Fruit fly (Drosophila melanogaster) whole organism, embryonic: Measurements from ENCODE around the gene CG5515.

ENCODE experiments used
- ATbp ChIP-seq: fragments of 200-800 bp; sonication (Bioruptor generic); optimal IDR thresholded peaks from 2 replicates; lab custom pipeline; 2017; ENCODE audit warnings: missing biosample characterization, mild to moderate bottlenecking, missing genetic modification characterization, missing genetic modification reagents
- Abd-B ChIP-seq: fragments of 200-800 bp; sonication (Bioruptor generic); optimal IDR thresholded peaks from 2 replicates; lab custom pipeline; 2018; ENCODE audit warnings: missing biosample characterization, mild to moderate bottlenecking, missing genetic modification characterization, moderate library complexity
- Antp ChIP-seq: fragments of 200-800 bp; sonication (Bioruptor generic); optimal IDR thresholded peaks from 3 replicates; lab custom pipeline; 2016; ENCODE audit warnings: missing biosample characterization, missing genetic modification characterization
- Atf6 ChIP-seq: fragments of 200-800 bp; sonication (Bioruptor generic); IDR thresholded peaks from 2 replicates; pipeline ENCODE4 v1.3.6; 2022; ENCODE audit warnings: missing biosample characterization, missing genetic modification characterization
- Bdp1 ChIP-seq: fragments of 200-800 bp; sonication (Bioruptor generic); optimal IDR thresholded peaks from 3 replicates; lab custom pipeline; 2016; ENCODE audit warnings: missing biosample characterization, missing genetic modification characterization
- CG11093 ChIP-seq: fragments of 200-800 bp; sonication (Bioruptor generic); IDR thresholded peaks from 3 replicates; pipeline ENCODE4 v1.3.6; 2022; ENCODE audit warnings: missing biosample characterization, missing genetic modification characterization
- CG12219 ChIP-seq: fragments of 200-800 bp; sonication (Bioruptor generic); optimal IDR thresholded peaks from 3 replicates; lab custom pipeline; 2018; ENCODE audit warnings: missing biosample characterization, mild to moderate bottlenecking, missing genetic modification characterization
- CG14860 ChIP-seq: fragments of 200-800 bp; sonication (Bioruptor generic); IDR thresholded peaks from 3 replicates; pipeline ENCODE4 v1.3.6; 2022; ENCODE audit warnings: missing biosample characterization, missing genetic modification characterization; ENCODE audit not compliant: partially characterized antibody
- CG16863 ChIP-seq: fragments of 200-800 bp; sonication (Bioruptor generic); optimal IDR thresholded peaks from 3 replicates; lab custom pipeline; 2016; ENCODE audit warnings: missing biosample characterization, missing genetic modification characterization
- CG17385 ChIP-seq: fragments of 200-800 bp; sonication (Bioruptor generic); optimal IDR thresholded peaks from 3 replicates; lab custom pipeline; 2018; ENCODE audit warnings: missing biosample characterization, mild to moderate bottlenecking, missing genetic modification characterization
- CG2875 ChIP-seq: fragments of 200-800 bp; sonication (Bioruptor generic); optimal IDR thresholded peaks from 2 replicates; lab custom pipeline; 2017; ENCODE audit warnings: missing biosample characterization, mild to moderate bottlenecking, missing genetic modification characterization, missing genetic modification reagents
- CG3065 ChIP-seq: fragments of 200-800 bp; sonication (Bioruptor generic); optimal IDR thresholded peaks from 2 replicates; lab custom pipeline; 2016; ENCODE audit warnings: missing biosample characterization, missing genetic modification characterization
- CG32532 ChIP-seq: fragments of 200-800 bp; sonication (Bioruptor generic); IDR thresholded peaks from 2 replicates; pipeline ENCODE4 v1.3.6; 2022; ENCODE audit warnings: missing biosample characterization, missing genetic modification characterization
- CG4424 ChIP-seq: fragments of 200-800 bp; sonication (Bioruptor generic); optimal IDR thresholded peaks from 3 replicates; lab custom pipeline; 2016; ENCODE audit warnings: missing biosample characterization, missing genetic modification characterization
- CG5180 ChIP-seq: fragments of 200-800 bp; sonication (Bioruptor generic); optimal IDR thresholded peaks from 3 replicates; lab custom pipeline; 2017; ENCODE audit warnings: missing biosample characterization, missing genetic modification characterization, mild to moderate bottlenecking, moderate library complexity, missing genetic modification reagents
- CG6854 ChIP-seq: fragments of 200-800 bp; sonication (Bioruptor generic); optimal IDR thresholded peaks from 3 replicates; lab custom pipeline; 2017; ENCODE audit warnings: missing biosample characterization, mild to moderate bottlenecking, missing genetic modification characterization
- CG8089 ChIP-seq: fragments of 200-800 bp; sonication (Bioruptor generic); optimal IDR thresholded peaks from 3 replicates; lab custom pipeline; 2016; ENCODE audit warnings: missing biosample characterization, missing genetic modification characterization
- CG9797 ChIP-seq: fragments of 200-800 bp; sonication (Bioruptor generic); optimal IDR thresholded peaks from 3 replicates; lab custom pipeline; 2018; ENCODE audit warnings: missing biosample characterization, mild to moderate bottlenecking, missing genetic modification characterization
- CG9876 ChIP-seq: fragments of 200-800 bp; sonication (Bioruptor generic); optimal IDR thresholded peaks from 2 replicates; lab custom pipeline; 2016; ENCODE audit warnings: missing biosample characterization, missing genetic modification characterization
- Chrac-16 ChIP-seq: fragments of 200-800 bp; sonication (Bioruptor generic); optimal IDR thresholded peaks from 3 replicates; lab custom pipeline; 2016; ENCODE audit warnings: missing biosample characterization, missing genetic modification characterization
- D ChIP-seq, 2 experiments: fragments of 200-800 bp in 1 of 2; fragments of >200 bp in 1 of 2; sonication (Bioruptor generic) in 1 of 2; optimal IDR thresholded peaks; 2 replicates in 1 of 2; 3 replicates in 1 of 2; lab custom pipeline; 2017; ENCODE audit warnings: mild to moderate bottlenecking in 1 of 2, missing biosample characterization in 1 of 2, missing genetic modification characterization in 1 of 2, missing genetic modification reagents in 1 of 2
- Dad ChIP-seq: fragments of 200-800 bp; sonication (Bioruptor generic); optimal IDR thresholded peaks from 3 replicates; lab custom pipeline; 2016; ENCODE audit warnings: missing biosample characterization, missing genetic modification characterization
- Dbx ChIP-seq: fragments of 200-800 bp; sonication (Bioruptor generic); IDR thresholded peaks from 3 replicates; pipeline ENCODE4 v1.3.6; 2022; ENCODE audit warnings: missing biosample characterization, missing genetic modification characterization
- Dip2 ChIP-seq: fragments of 200-800 bp; sonication (Bioruptor generic); IDR thresholded peaks from 2 replicates; pipeline ENCODE4 v1.3.6; 2022; ENCODE audit warnings: missing biosample characterization, missing genetic modification characterization
- HLH4C ChIP-seq: fragments of 200-800 bp; sonication (Bioruptor generic); IDR thresholded peaks from 3 replicates; pipeline ENCODE4 v1.3.6; 2022; ENCODE audit warnings: missing biosample characterization, missing genetic modification characterization; ENCODE audit not compliant: partially characterized antibody
- HLH54F ChIP-seq: fragments of 200-800 bp; sonication (Bioruptor generic); optimal IDR thresholded peaks from 3 replicates; lab custom pipeline; 2016; ENCODE audit warnings: missing biosample characterization, missing genetic modification characterization
- Hsf ChIP-seq: fragments of 200-800 bp; sonication (Bioruptor generic); optimal IDR thresholded peaks from 3 replicates; lab custom pipeline; 2016; ENCODE audit warnings: missing biosample characterization, missing genetic modification characterization
- Lim3 ChIP-seq: fragments of 200-800 bp; sonication (Bioruptor generic); IDR thresholded peaks from 2 replicates; pipeline ENCODE4 v1.3.6; 2022; ENCODE audit warnings: missing biosample characterization, missing genetic modification characterization
- Med ChIP-seq: fragments of 200-800 bp; sonication (Bioruptor generic); peaks from one replicate; lab custom pipeline; 2016; ENCODE audit warnings: missing biosample characterization, missing genetic modification characterization, mild to moderate bottlenecking, inconsistent platforms, moderate library complexity
- Mrtf ChIP-seq: fragments of 200-800 bp; sonication (Bioruptor generic); IDR thresholded peaks from 3 replicates; pipeline ENCODE4 v1.3.6; 2022; ENCODE audit warnings: missing biosample characterization, missing genetic modification characterization
- Oaz ChIP-seq: fragments of 200-800 bp; sonication (Bioruptor generic); IDR thresholded peaks from 2 replicates; pipeline ENCODE4 v1.3.6; 2022; ENCODE audit warnings: missing biosample characterization, missing genetic modification characterization
- Rx ChIP-seq: fragments of 200-800 bp; sonication (Bioruptor generic); IDR thresholded peaks from 2 replicates; pipeline ENCODE4 v1.3.6; 2022; ENCODE audit warnings: missing biosample characterization, missing genetic modification characterization
- Sin3A ChIP-seq: fragments of >200 bp; optimal IDR thresholded peaks from 2 replicates; lab custom pipeline; 2018
- ab ChIP-seq: fragments of 200-800 bp; sonication (Bioruptor generic); optimal IDR thresholded peaks from 2 replicates; lab custom pipeline; 2016; ENCODE audit warnings: missing biosample characterization, missing genetic modification characterization
- az2 ChIP-seq: fragments of 200-800 bp; sonication (Bioruptor generic); optimal IDR thresholded peaks from 3 replicates; lab custom pipeline; 2016; ENCODE audit warnings: missing biosample characterization, missing genetic modification characterization
- bowl ChIP-seq: fragments of 200-800 bp; sonication (Bioruptor generic); IDR thresholded peaks from 2 replicates; pipeline ENCODE4 v1.3.6; 2022; ENCODE audit warnings: missing biosample characterization, missing genetic modification characterization
- dm ChIP-seq: fragments of 200-800 bp; sonication (Bioruptor generic); optimal IDR thresholded peaks from 3 replicates; lab custom pipeline; 2016; ENCODE audit warnings: missing biosample characterization, missing genetic modification characterization
- dmrt99B ChIP-seq: fragments of 200-800 bp; sonication (Bioruptor generic); optimal IDR thresholded peaks from 2 replicates; lab custom pipeline; 2018; ENCODE audit warnings: missing biosample characterization, mild to moderate bottlenecking, missing genetic modification characterization, moderate library complexity
- gsb ChIP-seq: fragments of 200-800 bp; sonication (Bioruptor generic); IDR thresholded peaks from 2 replicates; pipeline ENCODE4 v1.3.6; 2022; ENCODE audit warnings: missing biosample characterization, missing genetic modification characterization
- ham ChIP-seq: fragments of 200-800 bp; sonication (Bioruptor generic); IDR thresholded peaks from 2 replicates; pipeline ENCODE4 v1.3.6; 2022; ENCODE audit warnings: missing biosample characterization, missing genetic modification characterization
- ind ChIP-seq: fragments of 200-800 bp; sonication (Bioruptor generic); optimal IDR thresholded peaks from 3 replicates; lab custom pipeline; 2016; ENCODE audit warnings: missing biosample characterization, missing genetic modification characterization
- inv ChIP-seq: fragments of 200-800 bp; sonication (Bioruptor generic); IDR thresholded peaks from 2 replicates; pipeline ENCODE4 v1.3.6; 2022; ENCODE audit warnings: missing biosample characterization, missing genetic modification characterization; ENCODE audit not compliant: partially characterized antibody
- lab ChIP-seq: fragments of 200-800 bp; sonication (Bioruptor generic); optimal IDR thresholded peaks from 3 replicates; lab custom pipeline; 2017; ENCODE audit warnings: missing biosample characterization, missing genetic modification characterization, mild to moderate bottlenecking, moderate library complexity, missing genetic modification reagents
- maf-S ChIP-seq: fragments of 200-800 bp; sonication (Bioruptor generic); optimal IDR thresholded peaks from 2 replicates; lab custom pipeline; 2016; ENCODE audit warnings: missing biosample characterization, missing genetic modification characterization
- pum ChIP-seq: fragments of 200-800 bp; sonication (Bioruptor generic); optimal IDR thresholded peaks from 2 replicates; lab custom pipeline; 2016; ENCODE audit warnings: missing biosample characterization, missing genetic modification characterization
- sima ChIP-seq: fragments of 200-800 bp; sonication (Bioruptor generic); optimal IDR thresholded peaks from 2 replicates; lab custom pipeline; 2016; ENCODE audit warnings: missing biosample characterization, missing genetic modification characterization
- sqz ChIP-seq: fragments of 200-800 bp; sonication (Bioruptor generic); optimal IDR thresholded peaks from 3 replicates; lab custom pipeline; 2018; ENCODE audit warnings: missing biosample characterization, mild to moderate bottlenecking, missing genetic modification characterization
- sug ChIP-seq: fragments of 200-800 bp; optimal IDR thresholded peaks from 2 replicates; lab custom pipeline; 2019; ENCODE audit warnings: missing biosample characterization, mild to moderate bottlenecking, missing genetic modification characterization, moderate library complexity
- tap ChIP-seq: fragments of 200-800 bp; optimal IDR thresholded peaks from 3 replicates; lab custom pipeline; 2019; ENCODE audit warnings: missing biosample characterization, mild to moderate bottlenecking, missing genetic modification characterization, moderate library complexity
- tin ChIP-seq: fragments of 200-800 bp; sonication (Bioruptor generic); optimal IDR thresholded peaks from 3 replicates; lab custom pipeline; 2016; ENCODE audit warnings: missing biosample characterization, missing genetic modification characterization
- vnd ChIP-seq: fragments of 200-800 bp; sonication (Bioruptor generic); IDR thresholded peaks from 3 replicates; pipeline ENCODE4 v1.3.6; 2022; ENCODE audit warnings: missing biosample characterization, missing genetic modification characterization; ENCODE audit not compliant: partially characterized antibody
- yki ChIP-seq: fragments of >200 bp; optimal IDR thresholded peaks from 3 replicates; lab custom pipeline; 2018

CG5515 gene

DNA sequence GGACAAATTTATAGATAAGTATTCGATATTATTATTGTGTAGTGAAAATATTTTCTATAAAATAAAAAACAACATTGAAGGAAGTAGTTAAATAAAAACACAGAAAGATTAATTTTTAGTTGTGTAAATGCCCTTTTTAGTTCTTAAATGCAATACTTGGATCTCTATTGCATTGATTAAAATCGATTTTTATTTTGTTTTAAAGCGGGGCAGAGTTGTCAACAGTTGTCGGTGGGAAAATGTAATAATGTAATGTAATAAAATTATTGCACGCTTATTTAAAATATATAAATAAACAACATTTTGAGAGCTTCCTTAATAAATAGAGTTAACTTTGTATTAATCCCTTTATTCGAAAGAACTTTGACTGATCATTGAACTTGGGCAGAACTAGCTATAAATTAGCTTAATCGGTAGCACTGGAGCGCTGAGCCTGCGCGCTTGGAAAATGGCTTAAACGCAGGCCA lies 25.1 kb downstream of the CG5515 start, which contains the start of gene Apc2 (continued):
- TF ChIP-seq CG8089 = no peak
- TF ChIP-seq bowl (GFP tag; lab: Robert Waterston, UW) = no peak
- no peak for TF ChIP-seq CG3065
- peak; percentile 36 for TF ChIP-seq HLH54F (GFP tag; lab: Kevin White, UChicago)
- TF ChIP-seq ham (GFP tag; lab: Robert Waterston, UW) = no peak
- TF ChIP-seq Abd-B (GFP tag; lab: Kevin White, UChicago) = peak; percentile 72
- TF ChIP-seq az2 = peak; percentile 72
- TF ChIP-seq Rx = peak; percentile 58
- no peak for TF ChIP-seq D (optimal IDR thresholded peaks at IDR 0.05; lab: Kevin White, UChicago)
- peak; percentile 16 for TF ChIP-seq D (GFP tag; optimal IDR thresholded peaks at IDR 0.05; lab: Kevin White, UChicago)
- no peak for TF ChIP-seq Lim3 (GFP tag; lab: Robert Waterston, UW)
- TF ChIP-seq sug (tag; lab: Kevin White, UChicago) = peak; percentile 62
- no peak for TF ChIP-seq maf-S (GFP tag; lab: Kevin White, UChicago)
- no peak for TF ChIP-seq inv (GFP tag; lab: Robert Waterston, UW)
- TF ChIP-seq CG17385 (GFP tag; lab: Kevin White, UChicago) = peak; percentile 54
- TF ChIP-seq ind (GFP tag; lab: Kevin White, UChicago) = peak; percentile 36
- peak; percentile 47 for TF ChIP-seq Chrac-16 (GFP tag; lab: Kevin White, UChicago)
- no peak for TF ChIP-seq CG9876 (GFP tag; lab: Kevin White, UChicago)
- TF ChIP-seq CG12219 (GFP tag; lab: Kevin White, UChicago) = peak; percentile 5
- TF ChIP-seq CG32532 (GFP tag; lab: Robert Waterston, UW) = peak; percentile 74
- no peak for TF ChIP-seq sima (GFP tag; lab: Kevin White, UChicago)
- no peak for TF ChIP-seq Dip2 (GFP tag; lab: Robert Waterston, UW)
- TF ChIP-seq Hsf (GFP tag; lab: Kevin White, UChicago) = peak; percentile 52
- no peak for TF ChIP-seq Mrtf (GFP tag; lab: Robert Waterston, UW)
- no peak for TF ChIP-seq CG2875 (GFP tag; lab: Kevin White, UChicago)
- peak; percentile 27; the same call in 1 of the 3 replicates for TF ChIP-seq HLH4C (GFP tag; lab: Robert Waterston, UW)
- TF ChIP-seq lab (GFP tag; lab: Kevin White, UChicago) = peak; percentile 71
- TF ChIP-seq CG6854 = no peak
- TF ChIP-seq CG5180 (GFP tag; lab: Kevin White, UChicago) = no peak
- TF ChIP-seq CG11093 (GFP tag; lab: Robert Waterston, UW) = peak; percentile 37; the same call in 1 of the 3 replicates
- no peak for TF ChIP-seq Oaz (GFP tag; lab: Robert Waterston, UW)
- TF ChIP-seq dmrt99B (tag; lab: Kevin White, UChicago) = no peak
- TF ChIP-seq ATbp = no peak
- TF ChIP-seq gsb (GFP tag; lab: Robert Waterston, UW) = no peak
- 0 out of 3 replicates have a peak, but pooled peaks have one; percentile 19 for TF ChIP-seq Dbx (GFP tag; lab: Robert Waterston, UW)
- peak; percentile 45; the same call in 1 of the 2 replicates for TF ChIP-seq Atf6 (GFP tag; lab: Robert Waterston, UW)
- TF ChIP-seq yki (lab: Kevin White, UChicago) = no peak
- TF ChIP-seq ab = no peak
- no peak for TF ChIP-seq Dad (GFP tag; lab: Kevin White, UChicago)
- TF ChIP-seq tin (GFP tag; lab: Kevin White, UChicago) = peak; percentile 56
- TF ChIP-seq CG14860 = no peak
- peak; percentile 14 for TF ChIP-seq Bdp1 (GFP tag; lab: Kevin White, UChicago)
- TF ChIP-seq CG9797 (GFP tag; lab: Kevin White, UChicago) = no peak
- TF ChIP-seq CG16863 = peak; percentile 11
- TF ChIP-seq Med = peak; percentile 77
- TF ChIP-seq Sin3A (lab: Kevin White, UChicago) = no peak
- TF ChIP-seq Antp (GFP tag; lab: Kevin White, UChicago) = no peak
- no peak for TF ChIP-seq dm (GFP tag; lab: Kevin White, UChicago)
- peak; percentile 33 for TF ChIP-seq CG4424 (GFP tag; lab: Kevin White, UChicago)
- TF ChIP-seq sqz = no peak
- TF ChIP-seq vnd (GFP tag; lab: Robert Waterston, UW) = peak; percentile 47; the same call in 1 of the 3 replicates
- peak; percentile 21 for TF ChIP-seq pum
- TF ChIP-seq tap (tag; lab: Kevin White, UChicago) = peak; percentile 46
